Worm (Caenorhabditis elegans) whole organism, L4/young adult: ENCODE results near the gene dpyd-1.

Source experiments
- dao-5 ChIP-seq: sonication (generic microtip); optimal IDR thresholded peaks from 2 replicates; lab custom pipeline; 2016; ENCODE audit warnings: missing genotype, missing genetic modification characterization, moderate library complexity, missing compliant biosample characterization
- him-1 ChIP-seq: sonication (generic microtip); optimal IDR thresholded peaks from 2 replicates; lab custom pipeline; 2016; ENCODE audit warnings: missing genotype, missing genetic modification reagents, missing genetic modification characterization, missing compliant biosample characterization

- TF ChIP-seq dao-5 (tag; lab: Kevin White, UChicago) (no peak), him-1 (tag; lab: Kevin White, UChicago) (no peak)
These were observed 11.2 kb downstream of the dpyd-1 start for ce11 chrX:5478875-5479274.
